Worm (Caenorhabditis elegans) whole organism, young adult: ENCODE measurements around the gene nhr-218.

Experiments
- B0261.1 ChIP-seq: sonication (generic microtip); optimal IDR thresholded peaks from 2 replicates; lab custom pipeline; 2016; ENCODE audit warnings: mild to moderate bottlenecking, missing genetic modification characterization, moderate library complexity, missing compliant biosample characterization
- C17E4.6 ChIP-seq: fragments of 200-800 bp; sonication (Bioruptor generic); IDR thresholded peaks from 2 replicates; pipeline ENCODE4 v1.3.6; 2022; ENCODE audit warnings: missing genetic modification reagents, missing genetic modification characterization, missing compliant biosample characterization
- D2030.7 ChIP-seq: fragments of 200-800 bp; sonication (Bioruptor generic); IDR thresholded peaks from 2 replicates; pipeline ENCODE4 v1.3.6; 2022; ENCODE audit warnings: missing genetic modification reagents, missing genetic modification characterization, missing compliant biosample characterization
- T07F8.4 ChIP-seq: sonication (generic microtip); optimal IDR thresholded peaks from 2 replicates; lab custom pipeline; 2016; ENCODE audit warnings: mild to moderate bottlenecking, missing genetic modification characterization, moderate library complexity, missing compliant biosample characterization
- T26A5.8 ChIP-seq: sonication (generic microtip); optimal IDR thresholded peaks from 2 replicates; lab custom pipeline; 2016; ENCODE audit warnings: missing genetic modification characterization, missing compliant biosample characterization
- Y56A3A.18 ChIP-seq: fragments of 200-800 bp; sonication (Bioruptor generic); IDR thresholded peaks from 2 replicates; pipeline ENCODE4 v1.3.6; 2022; ENCODE audit warnings: missing genetic modification reagents, missing genetic modification characterization, missing compliant biosample characterization
- Y95B8A.8 ChIP-seq: fragments of 200-800 bp; sonication (Bioruptor generic); IDR thresholded peaks from 2 replicates; pipeline ENCODE4 v1.3.6; 2022; ENCODE audit warnings: missing genetic modification reagents, missing genetic modification characterization, missing compliant biosample characterization
- ama-1 ChIP-seq, 3 experiments: fragments of 150-350 bp in 1 of 3; sonication (generic microtip) in 2 of 3; optimal IDR thresholded peaks; 2 replicates each; lab custom pipeline; 2014 to 2018; ENCODE audit warnings: missing biosample characterization in 2 of 3, missing genetic modification characterization in 2 of 3, missing genetic modification reagents in 2 of 3
- athp-1 ChIP-seq: sonication (generic microtip); optimal IDR thresholded peaks from 2 replicates; lab custom pipeline; 2017; ENCODE audit warnings: mild to moderate bottlenecking, missing genetic modification characterization, missing compliant biosample characterization
- attf-6 ChIP-seq: fragments of 200-800 bp; sonication (Bioruptor generic); IDR thresholded peaks from 2 replicates; pipeline ENCODE4 v1.3.6; 2022; ENCODE audit warnings: missing genetic modification reagents, missing genetic modification characterization, missing compliant biosample characterization
- ceh-100 ChIP-seq: fragments of 200-800 bp; sonication (Bioruptor generic); IDR thresholded peaks from 2 replicates; pipeline ENCODE4 v1.3.6; 2022; ENCODE audit warnings: missing genetic modification reagents, missing genetic modification characterization, missing compliant biosample characterization
- ceh-27 ChIP-seq: fragments of 200-800 bp; sonication (Bioruptor generic); optimal IDR thresholded peaks from 2 replicates; lab custom pipeline; 2018; ENCODE audit warnings: mild to moderate bottlenecking, missing genetic modification characterization, moderate library complexity, missing compliant biosample characterization
- die-1 ChIP-seq: sonication (generic microtip); optimal IDR thresholded peaks from 2 replicates; lab custom pipeline; 2016; ENCODE audit warnings: missing genotype, mild to moderate bottlenecking, missing genetic modification characterization, missing compliant biosample characterization
- egl-18 ChIP-seq: fragments of 200-800 bp; sonication (Bioruptor generic); IDR thresholded peaks from 2 replicates; pipeline ENCODE4 v1.3.6; 2022; ENCODE audit warnings: missing genetic modification reagents, missing genetic modification characterization, missing compliant biosample characterization
- ets-4 ChIP-seq: fragments of 200-800 bp; sonication (Bioruptor generic); optimal IDR thresholded peaks from 2 replicates; lab custom pipeline; 2018; ENCODE audit warnings: mild to moderate bottlenecking, missing genetic modification characterization, missing compliant biosample characterization
- hmg-1.2 ChIP-seq: fragments of 200-800 bp; sonication (Bioruptor generic); IDR thresholded peaks from 2 replicates; pipeline ENCODE4 v1.3.6; 2022; ENCODE audit warnings: missing genetic modification reagents, missing genetic modification characterization, missing compliant biosample characterization
- hmg-20 ChIP-seq: fragments of 200-800 bp; sonication (Bioruptor generic); IDR thresholded peaks from 2 replicates; pipeline ENCODE4 v1.3.6; 2022; ENCODE audit warnings: missing genetic modification reagents, missing genetic modification characterization, missing compliant biosample characterization
- hsf-1 ChIP-seq: fragments of 200-800 bp; sonication (Bioruptor generic); IDR thresholded peaks from 2 replicates; pipeline ENCODE4 v1.3.6; 2022; ENCODE audit warnings: missing genetic modification reagents, missing genetic modification characterization, missing compliant biosample characterization
- let-607 ChIP-seq, 2 experiments: fragments of 200-800 bp in 1 of 2; sonication (Bioruptor generic) in 1 of 2; sonication (generic microtip) in 1 of 2; optimal IDR thresholded peaks; 2 replicates each; lab custom pipeline; 2016 to 2018; ENCODE audit warnings: mild to moderate bottlenecking in 2 of 2, missing compliant biosample characterization in 2 of 2, missing genetic modification characterization in 2 of 2, moderate library complexity in 2 of 2, missing genotype in 1 of 2
- lir-1 ChIP-seq: fragments of 200-800 bp; sonication (Bioruptor generic); conservative IDR thresholded peaks from 2 replicates; pipeline ENCODE4 v1.3.6; 2022; ENCODE audit warnings: missing genetic modification reagents, missing genetic modification characterization, missing compliant biosample characterization
- lsy-27 ChIP-seq: sonication (generic microtip); optimal IDR thresholded peaks from 2 replicates; lab custom pipeline; 2017; ENCODE audit warnings: missing genetic modification characterization, mild to moderate bottlenecking, missing compliant biosample characterization, antibody characterized with exemption, missing genotype, borderline replicate concordance; ENCODE audit not compliant: insufficient read depth
- mxl-1 ChIP-seq: sonication (generic microtip); optimal IDR thresholded peaks from 2 replicates; lab custom pipeline; 2016; ENCODE audit warnings: missing genetic modification characterization, missing compliant biosample characterization
- nfya-2 ChIP-seq: fragments of 200-800 bp; sonication (Bioruptor generic); IDR thresholded peaks from 2 replicates; pipeline ENCODE4 v1.3.6; 2022; ENCODE audit warnings: missing genetic modification reagents, missing genetic modification characterization, missing compliant biosample characterization
- rcor-1 ChIP-seq: fragments of 200-800 bp; sonication (Bioruptor generic); IDR thresholded peaks from 2 replicates; pipeline ENCODE4 v1.3.6; 2022; ENCODE audit warnings: missing genetic modification reagents, missing genetic modification characterization, missing compliant biosample characterization
- rpc-1 ChIP-seq, 2 experiments: fragments of 150-350 bp in 1 of 2; sonication (generic microtip) in 1 of 2; optimal IDR thresholded peaks; 2 replicates each; lab custom pipeline; 2014 to 2018; ENCODE audit warnings: missing biosample characterization in 1 of 2, missing genetic modification characterization in 1 of 2, missing genetic modification reagents in 1 of 2, missing genotype in 1 of 2
- sea-2 ChIP-seq: fragments of 200-800 bp; sonication (Bioruptor generic); IDR thresholded peaks from 2 replicates; pipeline ENCODE4 v1.3.6; 2022; ENCODE audit warnings: missing genetic modification characterization, missing compliant biosample characterization
- snpc-4 ChIP-seq, 5 experiments: fragments of 150-350 bp in 1 of 5; sonication (generic microtip) in 4 of 5; optimal IDR thresholded peaks; 2 replicates each; lab custom pipeline; 2014 to 2018; ENCODE audit warnings: missing genetic modification characterization in 5 of 5, missing biosample characterization in 3 of 5, antibody characterized with exemption in 2 of 5, mild to moderate bottlenecking in 2 of 5, missing compliant biosample characterization in 2 of 5, missing genotype in 2 of 5, moderate library complexity in 2 of 5, missing genetic modification reagents in 1 of 5
- somi-1 ChIP-seq: fragments of 200-800 bp; sonication (Bioruptor generic); optimal IDR thresholded peaks from 2 replicates; lab custom pipeline; 2018; ENCODE audit warnings: mild to moderate bottlenecking, missing genetic modification characterization, missing compliant biosample characterization
- unc-130 ChIP-seq: sonication (generic microtip); optimal IDR thresholded peaks from 2 replicates; lab custom pipeline; 2016; ENCODE audit warnings: missing genetic modification reagents, missing genetic modification characterization, missing compliant biosample characterization
- ztf-18 ChIP-seq: sonication (generic microtip); optimal IDR thresholded peaks from 2 replicates; lab custom pipeline; 2016; ENCODE audit warnings: missing genotype, mild to moderate bottlenecking, missing genetic modification characterization, missing compliant biosample characterization
- ztf-22 ChIP-seq: fragments of 200-800 bp; sonication (Bioruptor generic); optimal IDR thresholded peaks from 2 replicates; lab custom pipeline; 2018; ENCODE audit warnings: mild to moderate bottlenecking, missing genetic modification characterization, moderate library complexity, missing compliant biosample characterization
- ztf-6 ChIP-seq: fragments of 200-800 bp; sonication (Bioruptor generic); IDR thresholded peaks from 2 replicates; pipeline ENCODE4 v1.3.6; 2022; ENCODE audit warnings: missing genetic modification reagents, missing genetic modification characterization, missing compliant biosample characterization

nhr-218 gene

ce11 chrV:16244078-16244477, 14.2 kb upstream of the nhr-218 start, which contains the start of gene srh-104 (continued):
- TF ChIP-seq ceh-27 = no peak

DNA sequence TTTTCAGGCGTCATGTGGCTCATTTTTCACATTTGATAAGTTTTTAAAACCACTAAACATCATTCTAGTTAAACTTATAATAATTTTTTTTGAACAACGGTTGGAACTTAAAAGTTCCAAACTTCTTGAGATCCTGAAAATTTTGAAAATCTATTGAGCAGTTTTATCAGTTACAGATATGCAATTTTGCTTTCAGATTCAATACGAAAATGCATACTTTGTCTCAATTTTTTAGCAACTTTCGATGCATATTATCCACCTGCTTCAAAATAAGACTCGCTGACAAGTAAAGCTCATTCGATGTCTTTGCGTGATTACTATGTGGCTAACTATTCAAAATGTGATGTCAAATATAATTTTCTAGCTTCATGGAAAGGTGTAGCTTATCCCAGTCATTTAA, 11.7 kb upstream of the nhr-218 start, which contains the start of gene srh-95:
Gene srh-95 (plus strand): TSS at position 301 of the 400 bp plus-strand sequence.
- no peak for TF ChIP-seq rcor-1 (GFP tag; lab: Robert Waterston, UW)
- no peak for TF ChIP-seq T26A5.8 (tag; lab: Kevin White, UChicago)
- TF ChIP-seq athp-1 (tag; lab: Kevin White, UChicago) = no peak
- TF ChIP-seq ztf-18 = no peak
- TF ChIP-seq somi-1 (GFP tag; lab: Kevin White, UChicago) = no peak
- no peak for TF ChIP-seq ztf-6
- TF ChIP-seq C17E4.6 (GFP tag; lab: Robert Waterston, UW) = no peak
- TF ChIP-seq attf-6 (GFP tag; lab: Robert Waterston, UW) = no peak
- TF ChIP-seq, all 124 proteins: peak for 0

DNA sequence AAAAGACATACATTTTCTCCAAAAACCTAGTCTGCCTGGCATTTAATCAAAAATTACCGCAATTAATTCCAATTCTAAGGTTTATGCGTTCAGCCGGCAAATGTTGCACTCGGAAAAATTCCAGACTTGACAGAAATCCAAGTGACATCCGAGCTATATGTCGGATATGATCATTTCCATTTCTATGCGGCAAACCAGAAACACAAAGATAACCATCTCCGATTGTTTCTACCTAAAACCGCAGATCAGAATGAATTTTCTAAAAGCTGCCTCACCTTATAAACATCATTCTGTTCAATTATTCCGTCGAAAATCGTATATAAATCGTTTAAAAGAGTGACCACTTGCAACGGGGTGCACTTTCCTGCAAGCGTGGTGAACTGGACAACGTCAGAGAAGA, 9.1 kb upstream of the nhr-218 start:
- TF ChIP-seq ztf-22 (GFP tag; lab: Kevin White, UChicago) (no peak), ama-1 (optimal IDR thresholded peaks at IDR 0.05; lab: Kevin White, UChicago) (no peak), ama-1 (GFP tag; optimal IDR thresholded peaks at IDR 0.05; lab: Kevin White, UChicago) (no peak), Y95B8A.8 (GFP tag; lab: Robert Waterston, UW) (no peak), lir-1 (GFP tag; lab: Robert Waterston, UW) (no peak), let-607 (tag; optimal IDR thresholded peaks at IDR 0.05; lab: Kevin White, UChicago) (no peak), unc-130 (GFP tag; lab: Kevin White, UChicago) (no peak), lsy-27 (tag; lab: Kevin White, UChicago) (no peak), egl-18 (no peak), nfya-2 (GFP tag; lab: Robert Waterston, UW) (no peak), hmg-1.2 (no peak), mxl-1 (tag; lab: Kevin White, UChicago) (no peak), B0261.1 (no peak), die-1 (tag; lab: Kevin White, UChicago) (no peak), T07F8.4 (tag; lab: Kevin White, UChicago) (no peak), hmg-20 (GFP tag; lab: Robert Waterston, UW) (no peak), T26A5.8 (tag; lab: Kevin White, UChicago) (no peak), ets-4 (GFP tag; lab: Kevin White, UChicago) (no peak), Y56A3A.18 (no peak), hsf-1 (GFP tag; lab: Robert Waterston, UW) (no peak)

DNA sequence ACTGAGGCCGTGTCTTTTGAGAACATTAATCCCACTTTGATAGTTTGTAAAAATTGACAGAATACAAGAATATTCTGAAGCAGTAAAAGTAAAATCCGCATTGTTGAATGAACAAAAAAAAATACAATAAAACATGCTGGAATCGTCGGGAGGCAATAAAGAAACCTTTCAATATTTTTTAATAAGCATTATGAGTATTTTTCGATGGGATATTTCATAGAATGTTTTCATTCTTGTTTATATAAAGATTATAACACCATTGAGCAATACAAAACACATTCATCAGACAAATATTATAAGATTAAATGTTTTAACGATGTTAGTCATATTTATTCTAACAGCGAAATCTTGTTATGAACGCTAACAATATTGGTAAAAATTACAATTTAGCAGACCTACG, 4.6 kb upstream of the nhr-218 start, which contains the start of gene gcy-20:
Gene gcy-20 (minus strand): TSS at position 101 of the 400 bp plus-strand sequence.
- no peak for TF ChIP-seq D2030.7 (GFP tag; lab: Robert Waterston, UW)
- no peak for TF ChIP-seq sea-2 (GFP tag; lab: Robert Waterston, UW)
- no peak for TF ChIP-seq ceh-100
- TF ChIP-seq rpc-1 (optimal IDR thresholded peaks at IDR 0.05; lab: Kevin White, UChicago) = no peak
- TF ChIP-seq rpc-1 (tag; optimal IDR thresholded peaks at IDR 0.05; lab: Kevin White, UChicago) = no peak
- no peak for TF ChIP-seq hmg-20 (GFP tag; lab: Robert Waterston, UW)
- TF ChIP-seq snpc-4 (GFP tag; optimal IDR thresholded peaks at IDR 0.05; lab: Kevin White, UChicago) = no peak
- no peak for TF ChIP-seq snpc-4 (tag; optimal IDR thresholded peaks at IDR 0.05; lab: Kevin White, UChicago)
